Worm (Caenorhabditis elegans): Measurements from ENCODE around the gene mrps-22.
A peak's percentile ranks its signal among the peaks of the same experiment; 100 is the strongest.

The mrps-22 gene

DNA sequence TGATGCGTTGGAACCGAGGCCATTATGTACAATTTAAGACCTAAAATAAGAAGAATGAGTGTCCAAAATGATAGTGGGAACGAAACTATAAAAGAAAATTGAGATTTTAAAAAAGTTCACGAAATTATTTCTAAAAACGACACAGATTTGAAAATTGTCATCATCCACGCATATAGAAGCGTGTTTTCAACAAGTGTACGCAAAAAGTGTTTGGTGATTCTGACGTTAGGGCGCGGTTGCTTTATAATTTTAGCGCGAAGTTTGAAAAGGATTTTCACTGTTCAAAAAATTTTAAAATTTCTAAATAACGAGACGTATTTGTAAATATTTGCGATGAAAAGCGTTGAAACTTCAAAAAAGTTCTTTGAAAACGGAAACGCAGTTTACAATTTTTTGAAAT is 19.1 kb upstream of the mrps-22 start, which contains the start of gene cdc-48.1 (continued):
- TF ChIP-seq aptf-3 (GFP tag; IDR thresholded peaks at IDR 0.05) = 0 out of 2 replicates have a peak, but pooled peaks have one; percentile 69
- peak; percentile 100 for TF ChIP-seq lin-54 (GFP tag; optimal IDR thresholded peaks at IDR 0.05)
- TF ChIP-seq F49E8.2 (tag; optimal IDR thresholded peaks at IDR 0.05; ENCODE audit: insufficient read depth) = peak; percentile 99
- peak; percentile 98 for TF ChIP-seq F52B5.7 (tag; optimal IDR thresholded peaks at IDR 0.05)
- peak; percentile 56 for TF ChIP-seq T26A5.8 (tag; optimal IDR thresholded peaks at IDR 0.05)
- TF ChIP-seq efl-1 (GFP tag; optimal IDR thresholded peaks at IDR 0.05) = peak; percentile 100
- peak; percentile 95 for TF ChIP-seq bed-2 (GFP tag; IDR thresholded peaks at IDR 0.05)
- TF ChIP-seq nfya-1 (tag; optimal IDR thresholded peaks at IDR 0.05; ENCODE audit: borderline replicate concordance, insufficient read depth) = no peak
- TF ChIP-seq Y67H2A.10 (GFP tag; conservative IDR thresholded peaks at IDR 0.05) = peak; percentile 98
- TF ChIP-seq somi-1 (GFP tag; optimal IDR thresholded peaks at IDR 0.05) = peak; percentile 99
- TF ChIP-seq snpc-3.4 (tag; optimal IDR thresholded peaks at IDR 0.05) = peak; percentile 99
- peak; percentile 94 for TF ChIP-seq hmg-1.2 (GFP tag; IDR thresholded peaks at IDR 0.05)
- TF ChIP-seq zim-3 (tag; optimal IDR thresholded peaks at IDR 0.05) = peak; percentile 96
- TF ChIP-seq tlf-1 (GFP tag; optimal IDR thresholded peaks at IDR 0.05) = peak; percentile 100
- TF ChIP-seq ztf-3 (GFP tag; optimal IDR thresholded peaks at IDR 0.05) = peak; percentile 96
- peak; percentile 89 for TF ChIP-seq die-1 (tag; optimal IDR thresholded peaks at IDR 0.05)
- peak; percentile 99 for TF ChIP-seq ZK185.1 (tag; optimal IDR thresholded peaks at IDR 0.05; ENCODE audit: poor library complexity, severe bottlenecking)
- TF ChIP-seq attf-3 (GFP tag; conservative IDR thresholded peaks at IDR 0.05) = peak; percentile 94
- TF ChIP-seq ceh-91 (GFP tag; IDR thresholded peaks at IDR 0.05) = peak; percentile 99
- TF ChIP-seq nhr-120 (GFP tag; IDR thresholded peaks at IDR 0.05) = peak; percentile 92
- peak; percentile 91 for TF ChIP-seq bed-1 (GFP tag; IDR thresholded peaks at IDR 0.05)
- TF ChIP-seq ets-4 (GFP tag; optimal IDR thresholded peaks at IDR 0.05) = peak; percentile 97
- TF ChIP-seq hrde-1 (tag; optimal IDR thresholded peaks at IDR 0.05; ENCODE audit: borderline replicate concordance) = peak; percentile 96
- TF ChIP-seq lag-1 (GFP tag; IDR thresholded peaks at IDR 0.05) = no peak; the same call in 1 of the 2 replicates
- TF ChIP-seq nhr-80 (tag; optimal IDR thresholded peaks at IDR 0.05) = peak; percentile 98
- TF ChIP-seq F33H1.4 (GFP tag; IDR thresholded peaks at IDR 0.05) = peak; percentile 96
- peak; percentile 82 for TF ChIP-seq mel-28 (tag; optimal IDR thresholded peaks at IDR 0.05; ENCODE audit: borderline replicate concordance)
- peak; percentile 91 for TF ChIP-seq snpc-4 (GFP tag; optimal IDR thresholded peaks at IDR 0.05)
- TF ChIP-seq snpc-4 (tag; optimal IDR thresholded peaks at IDR 0.05) = peak; percentile 92 to 95 (median 93)
- TF ChIP-seq him-1 (tag; optimal IDR thresholded peaks at IDR 0.05) = peak; percentile 97
- peak; percentile 86 for TF ChIP-seq mes-4 (tag; optimal IDR thresholded peaks at IDR 0.05)
- TF ChIP-seq tbp1 (GFP tag; optimal IDR thresholded peaks at IDR 0.05) = peak; percentile 83
- peak; percentile 99 for TF ChIP-seq ekl-4 (GFP tag; IDR thresholded peaks at IDR 0.05)
- TF ChIP-seq egl-44 (GFP tag; IDR thresholded peaks at IDR 0.05) = peak; percentile 98
- TF ChIP-seq madf-3 (GFP tag; IDR thresholded peaks at IDR 0.05) = peak; percentile 98
- peak; percentile 98 for TF ChIP-seq unc-62 (GFP tag; optimal IDR thresholded peaks at IDR 0.05)
- TF ChIP-seq let-526 (GFP tag; IDR thresholded peaks at IDR 0.05) = peak; percentile 98
- peak; percentile 99 for TF ChIP-seq chd-7 (tag; optimal IDR thresholded peaks at IDR 0.05)
- peak; percentile 94 for TF ChIP-seq nfya-2 (GFP tag; IDR thresholded peaks at IDR 0.05)
- TF ChIP-seq pbrm-1 (GFP tag; IDR thresholded peaks at IDR 0.05) = peak; percentile 100
- TF ChIP-seq ceh-27 (GFP tag; optimal IDR thresholded peaks at IDR 0.05) = peak; percentile 100
- TF ChIP-seq egrh-3 (GFP tag; IDR thresholded peaks at IDR 0.05) = peak; percentile 64; the same call in 1 of the 2 replicates
- TF ChIP-seq lsl-1 (GFP tag; optimal IDR thresholded peaks at IDR 0.05) = peak; percentile 96
- peak; percentile 94 for TF ChIP-seq madf-8 (GFP tag; conservative IDR thresholded peaks at IDR 0.05)
- peak; percentile 100 for TF ChIP-seq attf-5 (GFP tag; optimal IDR thresholded peaks at IDR 0.05)
- TF ChIP-seq fkh-3 (tag; optimal IDR thresholded peaks at IDR 0.05) = peak; percentile 59
- peak; percentile 90 for TF ChIP-seq T07F8.4 (tag; optimal IDR thresholded peaks at IDR 0.05)
- TF ChIP-seq ceh-58 (GFP tag; IDR thresholded peaks at IDR 0.05) = 0 out of 2 replicates have a peak, but pooled peaks have one; percentile 88

Data from whole organism, young adult.